Fruit fly (Drosophila melanogaster) Kc167 (cell line): Measurements from ENCODE around the gene Lim3.

Source experiments
- Sin3A ChIP-seq: fragments of >200 bp; optimal IDR thresholded peaks from 2 replicates; lab custom pipeline; 2018; ENCODE audit warnings: missing external identifiers
- h ChIP-seq: fragments of >200 bp; optimal IDR thresholded peaks from 3 replicates; lab custom pipeline; 2018; ENCODE audit warnings: missing external identifiers
- psq ChIP-seq: fragments of >200 bp; optimal IDR thresholded peaks from 2 replicates; lab custom pipeline; 2017; ENCODE audit warnings: missing external identifiers
- ttk ChIP-seq: sonication (Bioruptor generic); optimal IDR thresholded peaks from 2 replicates; lab custom pipeline; 2017; ENCODE audit warnings: missing external identifiers

dm6 chr2L:19134814-19135523, 26.7 kb upstream of the Lim3 start, which contains the start of gene Polr1D:
- TF ChIP-seq h (lab: Kevin White, UChicago) (no peak), psq (lab: Kevin White, UChicago) (no peak), Sin3A (no peak), ttk (no peak)
